Worm (Caenorhabditis elegans): Measurements from ENCODE around the gene otpl-5.
A peak's percentile ranks its signal among the peaks of the same experiment; 100 is the strongest.

Gene otpl-5

ce11 chrV:8569841-8570361 is 40.6 kb downstream of the otpl-5 start, which contains the start of the genes F25G6.9 and symk-1 (continued):
- no peak for TF ChIP-seq repo-1 (tag; optimal IDR thresholded peaks at IDR 0.05)
- TF ChIP-seq snpc-1.3 (tag; optimal IDR thresholded peaks at IDR 0.05; ENCODE audit: insufficient read depth) = no peak
- TF ChIP-seq madf-10 (tag; optimal IDR thresholded peaks at IDR 0.05) = no peak
- TF ChIP-seq F37B4.10 (GFP tag; IDR thresholded peaks at IDR 0.05) = no peak
- TF ChIP-seq ztf-26 (tag; optimal IDR thresholded peaks at IDR 0.05) = no peak
- TF ChIP-seq C17E4.6 (GFP tag; IDR thresholded peaks at IDR 0.05) = no peak
- no peak for TF ChIP-seq ets-4 (GFP tag; optimal IDR thresholded peaks at IDR 0.05)
- TF ChIP-seq dpff-1 (tag; optimal IDR thresholded peaks at IDR 0.05) = no peak
- no peak for TF ChIP-seq ztf-25 (GFP tag; IDR thresholded peaks at IDR 0.05)
- TF ChIP-seq ama-1 (optimal IDR thresholded peaks at IDR 0.05) = no peak
- TF ChIP-seq ama-1 (GFP tag; optimal IDR thresholded peaks at IDR 0.05) = no peak
- peak; percentile 55; the same call in 1 of the 2 replicates for TF ChIP-seq dox-1 (GFP tag; IDR thresholded peaks at IDR 0.05)
- TF ChIP-seq hrde-1 (tag; optimal IDR thresholded peaks at IDR 0.05; ENCODE audit: borderline replicate concordance) = no peak
- no peak for TF ChIP-seq Y56A3A.18 (GFP tag; IDR thresholded peaks at IDR 0.05)
- no peak for TF ChIP-seq hlh-26 (GFP tag; conservative IDR thresholded peaks at IDR 0.05)
- TF ChIP-seq K12H6.12 (tag; optimal IDR thresholded peaks at IDR 0.05) = no peak
- no peak for TF ChIP-seq fkh-3 (tag; optimal IDR thresholded peaks at IDR 0.05)
- no peak for TF ChIP-seq cebp-1 (GFP tag; IDR thresholded peaks at IDR 0.05)
- TF ChIP-seq cebp-1 (tag; optimal IDR thresholded peaks at IDR 0.05) = peak; percentile 57
- TF ChIP-seq dpl-1 (GFP tag; optimal IDR thresholded peaks at IDR 0.05) = no peak
- no peak for TF ChIP-seq F23B12.7 (tag; optimal IDR thresholded peaks at IDR 0.05; ENCODE audit: insufficient read depth)
- no peak for TF ChIP-seq lsy-27 (tag; optimal IDR thresholded peaks at IDR 0.05; ENCODE audit: borderline replicate concordance, insufficient read depth)
- TF ChIP-seq ztf-6 (GFP tag; IDR thresholded peaks at IDR 0.05) = no peak
- peak; percentile 57; the same call in 1 of the 2 replicates for TF ChIP-seq K11D2.4 (GFP tag; IDR thresholded peaks at IDR 0.05)
- no peak for TF ChIP-seq rpc-1 (optimal IDR thresholded peaks at IDR 0.05)
- TF ChIP-seq rpc-1 (tag; optimal IDR thresholded peaks at IDR 0.05) = no peak
- TF ChIP-seq mel-28 (tag; optimal IDR thresholded peaks at IDR 0.05; ENCODE audit: borderline replicate concordance) = no peak
- TF ChIP-seq akir-1 (GFP tag; optimal IDR thresholded peaks at IDR 0.05) = no peak
- peak; percentile 27 for TF ChIP-seq efl-1 (GFP tag; optimal IDR thresholded peaks at IDR 0.05)
- TF ChIP-seq hsf-1 (GFP tag; IDR thresholded peaks at IDR 0.05) = 0 out of 2 replicates have a peak, but pooled peaks have one; percentile 21
- TF ChIP-seq atf-7 (tag; optimal IDR thresholded peaks at IDR 0.05) = no peak
- peak; percentile 72 for TF ChIP-seq lin-40 (tag; optimal IDR thresholded peaks at IDR 0.05)
- TF ChIP-seq Y53G8AR.9 (GFP tag; conservative IDR thresholded peaks at IDR 0.05) = 0 out of 2 replicates have a peak, but pooled peaks have one; percentile 25
- TF ChIP-seq lsl-1 (GFP tag; optimal IDR thresholded peaks at IDR 0.05) = peak; percentile 37
- TF ChIP-seq unc-130 (GFP tag; optimal IDR thresholded peaks at IDR 0.05) = no peak
- no peak for TF ChIP-seq nhr-120 (GFP tag; IDR thresholded peaks at IDR 0.05)
- no peak for TF ChIP-seq F57A8.1 (GFP tag; optimal IDR thresholded peaks at IDR 0.05)
- no peak for TF ChIP-seq B0019.2 (GFP tag; conservative IDR thresholded peaks at IDR 0.05)
- TF ChIP-seq nhr-90 (tag; optimal IDR thresholded peaks at IDR 0.05) = no peak
- TF ChIP-seq zfh-2 (GFP tag; conservative IDR thresholded peaks at IDR 0.05) = no peak
- TF ChIP-seq hmg-1.2 (GFP tag; IDR thresholded peaks at IDR 0.05) = peak; percentile 26; the same call in 1 of the 2 replicates
- no peak for TF ChIP-seq nfya-2 (GFP tag; IDR thresholded peaks at IDR 0.05)
- TF ChIP-seq ztf-3 (GFP tag; optimal IDR thresholded peaks at IDR 0.05) = no peak
- TF ChIP-seq Y79H2A.3 (GFP tag; conservative IDR thresholded peaks at IDR 0.05) = no peak
- no peak for TF ChIP-seq snpc-4 (GFP tag; optimal IDR thresholded peaks at IDR 0.05)
- peak in 2 of 4 experiments; percentile 42 to 55 for TF ChIP-seq snpc-4 (tag; optimal IDR thresholded peaks at IDR 0.05)
- TF ChIP-seq tbp1 (GFP tag; optimal IDR thresholded peaks at IDR 0.05) = peak; percentile 17
- no peak for TF ChIP-seq Y67H2A.10 (GFP tag; conservative IDR thresholded peaks at IDR 0.05)
- no peak for TF ChIP-seq ceh-91 (GFP tag; IDR thresholded peaks at IDR 0.05)
